Worm (Caenorhabditis elegans) whole organism, L2 larva: ENCODE data around the gene F17C8.7.

Experiments
- C34F6.9 ChIP-seq: fragments of 150-350 bp; optimal IDR thresholded peaks from 2 replicates; lab custom pipeline; 2014; ENCODE audit warnings: missing biosample characterization, missing genetic modification characterization
- F13H6.1 ChIP-seq: sonication (generic microtip); optimal IDR thresholded peaks from 2 replicates; lab custom pipeline; 2016; ENCODE audit warnings: missing genetic modification characterization, missing compliant biosample characterization
- Y55F3AM.14 ChIP-seq: fragments of 200-800 bp; sonication (Bioruptor generic); optimal IDR thresholded peaks from 2 replicates; lab custom pipeline; 2018; ENCODE audit warnings: mild to moderate bottlenecking, missing genetic modification characterization, missing compliant biosample characterization
- alr-1 ChIP-seq: fragments of 150-350 bp; optimal IDR thresholded peaks from 2 replicates; lab custom pipeline; 2014; ENCODE audit warnings: missing biosample characterization, missing genetic modification characterization
- aly-2 ChIP-seq: fragments of 150-350 bp; optimal IDR thresholded peaks from 2 replicates; lab custom pipeline; 2014; ENCODE audit warnings: missing biosample characterization, missing genetic modification characterization
- ama-1 ChIP-seq: fragments of 150-350 bp; optimal IDR thresholded peaks from 2 replicates; lab custom pipeline; 2018; ENCODE audit warnings: inconsistent platforms
- ceh-16 ChIP-seq: fragments of 150-350 bp; optimal IDR thresholded peaks from 2 replicates; lab custom pipeline; 2014; ENCODE audit warnings: missing biosample characterization, missing genetic modification characterization
- ceh-82 ChIP-seq: fragments of 150-350 bp; optimal IDR thresholded peaks from 2 replicates; lab custom pipeline; 2014; ENCODE audit warnings: missing biosample characterization, missing genetic modification characterization
- crh-2 ChIP-seq: sonication (generic microtip); optimal IDR thresholded peaks from 2 replicates; lab custom pipeline; 2017; ENCODE audit warnings: missing biosample characterization, missing genetic modification characterization
- egl-27 ChIP-seq: sonication (generic microtip); optimal IDR thresholded peaks from 3 replicates; lab custom pipeline; 2017; ENCODE audit warnings: missing biosample characterization, missing genetic modification reagents, missing genetic modification characterization
- elt-1 ChIP-seq: fragments of 150-350 bp; optimal IDR thresholded peaks from 2 replicates; lab custom pipeline; 2014; ENCODE audit warnings: missing biosample characterization, missing genetic modification characterization
- elt-3 ChIP-seq: sonication (generic microtip); optimal IDR thresholded peaks from 2 replicates; lab custom pipeline; 2017; ENCODE audit warnings: missing biosample characterization, missing genetic modification characterization
- fos-1 ChIP-seq: fragments of 150-350 bp; optimal IDR thresholded peaks from 2 replicates; lab custom pipeline; 2014; ENCODE audit warnings: missing biosample characterization, missing genetic modification characterization
- gmeb-1 ChIP-seq: fragments of 150-350 bp; optimal IDR thresholded peaks from 2 replicates; lab custom pipeline; 2014; ENCODE audit warnings: missing biosample characterization, missing genetic modification characterization
- lin-11 ChIP-seq: fragments of 150-350 bp; sonication (generic microtip); optimal IDR thresholded peaks from 2 replicates; lab custom pipeline; 2014; ENCODE audit warnings: missing biosample characterization, missing genetic modification characterization, inconsistent platforms, mixed read lengths
- lin-13 ChIP-seq: fragments of 150-350 bp; optimal IDR thresholded peaks from 2 replicates; lab custom pipeline; 2014; ENCODE audit warnings: missing biosample characterization, missing genetic modification reagents, missing genetic modification characterization
- lin-39 ChIP-seq: fragments of 150-350 bp; optimal IDR thresholded peaks from 2 replicates; lab custom pipeline; 2014; ENCODE audit warnings: missing biosample characterization, missing genetic modification reagents, missing genetic modification characterization
- lsy-2 ChIP-seq, 2 experiments: fragments of 150-350 bp in 1 of 2; sonication (generic microtip) in 1 of 2; optimal IDR thresholded peaks; 2 replicates each; lab custom pipeline; 2014 to 2017; ENCODE audit warnings: missing biosample characterization in 2 of 2, missing genetic modification characterization in 2 of 2
- mab-5 ChIP-seq: fragments of 150-350 bp; optimal IDR thresholded peaks from 2 replicates; lab custom pipeline; 2014; ENCODE audit warnings: missing biosample characterization, missing genetic modification characterization
- mbf-1 ChIP-seq: sonication (generic microtip); optimal IDR thresholded peaks from 2 replicates; lab custom pipeline; 2017; ENCODE audit warnings: missing biosample characterization, missing genetic modification characterization
- mdl-1 ChIP-seq, 2 experiments: fragments of 150-350 bp in 1 of 2; sonication (generic microtip) in 1 of 2; optimal IDR thresholded peaks; 2 replicates each; lab custom pipeline; 2017; ENCODE audit warnings: missing biosample characterization in 2 of 2, missing genetic modification characterization in 2 of 2
- nhr-11 ChIP-seq: fragments of 150-350 bp; optimal IDR thresholded peaks from 2 replicates; lab custom pipeline; 2014; ENCODE audit warnings: missing biosample characterization, missing genetic modification characterization
- nhr-12 ChIP-seq: fragments of 150-350 bp; optimal IDR thresholded peaks from 2 replicates; lab custom pipeline; 2014; ENCODE audit warnings: missing biosample characterization, missing genetic modification characterization
- nhr-129 ChIP-seq: fragments of 150-350 bp; optimal IDR thresholded peaks from 2 replicates; lab custom pipeline; 2014; ENCODE audit warnings: missing biosample characterization, missing genetic modification characterization
- nhr-21 ChIP-seq: fragments of 150-350 bp; optimal IDR thresholded peaks from 2 replicates; lab custom pipeline; 2014; ENCODE audit warnings: missing biosample characterization, missing genetic modification characterization
- nhr-23 ChIP-seq: fragments of 150-350 bp; optimal IDR thresholded peaks from 2 replicates; lab custom pipeline; 2014; ENCODE audit warnings: missing biosample characterization, missing genetic modification reagents, missing genetic modification characterization
- nhr-237 ChIP-seq: fragments of 150-350 bp; optimal IDR thresholded peaks from 2 replicates; lab custom pipeline; 2014; ENCODE audit warnings: missing biosample characterization, missing genetic modification characterization
- nhr-25 ChIP-seq: fragments of 150-350 bp; sonication (generic microtip); optimal IDR thresholded peaks from 3 replicates; lab custom pipeline; 2014; ENCODE audit warnings: missing biosample characterization, missing genetic modification characterization
- nhr-77 ChIP-seq: fragments of 150-350 bp; optimal IDR thresholded peaks from 2 replicates; lab custom pipeline; 2014; ENCODE audit warnings: missing biosample characterization, missing genetic modification characterization
- peb-1 ChIP-seq: fragments of 150-350 bp; optimal IDR thresholded peaks from 2 replicates; lab custom pipeline; 2014; ENCODE audit warnings: missing biosample characterization, missing genetic modification characterization
- sem-4 ChIP-seq: fragments of 150-350 bp; optimal IDR thresholded peaks from 2 replicates; lab custom pipeline; 2014; ENCODE audit warnings: missing biosample characterization, missing genetic modification reagents, missing genetic modification characterization
- skn-1 ChIP-seq: sonication (generic microtip); optimal IDR thresholded peaks from 2 replicates; lab custom pipeline; 2017; ENCODE audit warnings: missing biosample characterization, missing genetic modification characterization
- sma-9 ChIP-seq, 2 experiments: fragments of 150-350 bp in 1 of 2; sonication (generic microtip) in 1 of 2; optimal IDR thresholded peaks; 2 replicates each; lab custom pipeline; 2014 to 2016; ENCODE audit warnings: missing genetic modification characterization in 2 of 2, mild to moderate bottlenecking in 1 of 2, missing biosample characterization in 1 of 2, missing compliant biosample characterization in 1 of 2, missing genetic modification reagents in 1 of 2, moderate library complexity in 1 of 2
- unc-39 ChIP-seq: fragments of 150-350 bp; optimal IDR thresholded peaks from 2 replicates; lab custom pipeline; 2014; ENCODE audit warnings: missing biosample characterization, missing genetic modification characterization
- unc-55 ChIP-seq: fragments of 150-350 bp; sonication (generic microtip); optimal IDR thresholded peaks from 3 replicates; lab custom pipeline; 2014; ENCODE audit warnings: missing biosample characterization, missing genetic modification reagents, missing genetic modification characterization
- unc-62 ChIP-seq: fragments of 150-350 bp; optimal IDR thresholded peaks from 2 replicates; lab custom pipeline; 2014; ENCODE audit warnings: missing biosample characterization, missing genetic modification reagents, missing genetic modification characterization
- zag-1 ChIP-seq: fragments of 150-350 bp; optimal IDR thresholded peaks from 2 replicates; lab custom pipeline; 2014; ENCODE audit warnings: missing biosample characterization, missing genetic modification characterization
- ztf-1 ChIP-seq: fragments of 200-800 bp; sonication (Bioruptor generic); conservative IDR thresholded peaks from 2 replicates; pipeline ENCODE4 v1.3.6; 2022; ENCODE audit warnings: missing genetic modification characterization, missing compliant biosample characterization
- ztf-4 ChIP-seq: fragments of 150-350 bp; optimal IDR thresholded peaks from 2 replicates; lab custom pipeline; 2014; ENCODE audit warnings: missing biosample characterization, missing genetic modification characterization

Gene F17C8.7

DNA sequence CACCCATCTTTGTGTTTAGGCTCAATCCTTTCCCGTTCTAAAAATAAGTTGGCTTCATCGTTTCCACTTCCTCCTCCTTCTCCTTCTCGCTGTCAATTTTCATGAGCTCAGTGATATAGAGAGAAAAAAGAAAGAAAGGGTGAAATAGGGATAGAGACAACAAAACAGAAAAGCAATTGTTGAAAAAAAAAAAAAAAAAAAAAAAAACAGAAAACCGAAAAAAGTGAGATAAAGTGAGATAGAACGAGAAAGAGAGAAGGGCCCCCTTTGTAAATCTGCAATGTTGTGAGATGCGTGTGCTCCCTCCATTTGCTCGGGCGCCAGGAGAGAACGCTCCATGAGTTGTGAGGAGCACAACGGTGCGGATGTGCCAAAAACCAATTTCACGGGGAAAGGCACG lies 11.6 kb upstream of the F17C8.7 start:
- TF ChIP-seq skn-1 (tag; lab: Kevin White, UChicago): no peak
- no peak for TF ChIP-seq crh-2
- TF ChIP-seq nhr-12 (tag; lab: Kevin White, UChicago): no peak
- peak; percentile 54 for TF ChIP-seq unc-55 (GFP tag; lab: Kevin White, UChicago)
- TF ChIP-seq mdl-1 (tag; optimal IDR thresholded peaks at IDR 0.05; lab: Kevin White, UChicago): no peak
- no peak for TF ChIP-seq elt-3 (tag; lab: Kevin White, UChicago)
- peak in 1 of 2 experiments; percentile 35 for TF ChIP-seq lsy-2 (tag; optimal IDR thresholded peaks at IDR 0.05; lab: Kevin White, UChicago)
- TF ChIP-seq sma-9 (GFP tag; optimal IDR thresholded peaks at IDR 0.05; lab: Kevin White, UChicago): peak; percentile 26
- no peak for TF ChIP-seq sma-9 (tag; optimal IDR thresholded peaks at IDR 0.05; lab: Kevin White, UChicago)
- TF ChIP-seq fos-1 (tag; lab: Kevin White, UChicago): no peak
- peak; percentile 29 for TF ChIP-seq F13H6.1 (tag; lab: Kevin White, UChicago)
- no peak for TF ChIP-seq nhr-25 (tag; lab: Kevin White, UChicago)
- TF ChIP-seq ztf-4 (tag; lab: Kevin White, UChicago): no peak
- peak; percentile 77 for TF ChIP-seq C34F6.9 (tag; lab: Kevin White, UChicago)
- TF ChIP-seq, all 48 proteins: peak for 5

- no peak for TF ChIP-seq unc-62
- TF ChIP-seq mab-5 (tag; lab: Kevin White, UChicago): peak; percentile 32
- peak; percentile 56 for TF ChIP-seq sma-9 (GFP tag; optimal IDR thresholded peaks at IDR 0.05; lab: Kevin White, UChicago)
- TF ChIP-seq sma-9 (tag; optimal IDR thresholded peaks at IDR 0.05; lab: Kevin White, UChicago): no peak
- TF ChIP-seq elt-3 (tag; lab: Kevin White, UChicago): no peak
- TF ChIP-seq F13H6.1 (tag; lab: Kevin White, UChicago): peak; percentile 73
- no peak for TF ChIP-seq egl-27 (tag; lab: Kevin White, UChicago)
- peak in 1 of 2 experiments; percentile 56 for TF ChIP-seq lsy-2 (tag; optimal IDR thresholded peaks at IDR 0.05; lab: Kevin White, UChicago)
- no peak for TF ChIP-seq nhr-25 (tag; lab: Kevin White, UChicago)
- no peak for TF ChIP-seq peb-1 (tag; lab: Kevin White, UChicago)
- peak; percentile 15 for TF ChIP-seq nhr-129
- peak; percentile 47 for TF ChIP-seq C34F6.9 (tag; lab: Kevin White, UChicago)
- TF ChIP-seq lin-39 (tag; lab: Kevin White, UChicago): no peak
- TF ChIP-seq unc-39 (tag; lab: Kevin White, UChicago): no peak
- TF ChIP-seq mdl-1 (tag; optimal IDR thresholded peaks at IDR 0.05; lab: Kevin White, UChicago): no peak
Measured at ce11 chrIII:4731295-4731988, 4.1 kb upstream of the F17C8.7 start, which contains the start of gene F17C8.3. TSS of gene F17C8.3 (plus strand) at chrIII:4731938.

DNA sequence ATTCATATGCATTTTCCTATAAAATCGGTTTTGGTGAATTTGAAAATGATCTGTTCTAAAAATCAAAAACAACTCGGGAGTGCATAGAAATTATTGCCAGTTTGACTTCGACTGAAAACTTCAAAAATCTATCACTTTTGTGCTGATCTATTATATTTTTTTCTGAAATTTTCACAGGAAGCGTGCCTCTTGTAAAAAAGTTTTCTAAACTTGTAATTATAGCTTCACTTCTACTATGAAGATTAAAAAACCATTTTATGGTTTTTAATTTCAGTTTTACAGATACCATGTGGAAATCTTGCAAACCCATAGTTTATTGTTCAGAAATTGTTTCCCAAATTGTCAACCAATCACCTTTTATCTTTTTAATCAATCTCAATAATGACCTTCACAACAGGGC lies 1.5 kb upstream of the F17C8.7 start, which contains the start of gene F17C8.9:
Gene F17C8.9, plus strand, starts transcription at position 301 of the 400 bp plus-strand sequence.
- TF ChIP-seq ztf-1 (GFP tag; lab: Robert Waterston, UW): no peak
- TF ChIP-seq mdl-1 (tag; optimal IDR thresholded peaks at IDR 0.05; lab: Kevin White, UChicago): no peak
- no peak for TF ChIP-seq gmeb-1
- no peak for TF ChIP-seq nhr-129
- no peak for TF ChIP-seq alr-1 (tag; lab: Kevin White, UChicago)
- TF ChIP-seq lin-11 (tag; lab: Kevin White, UChicago): no peak
- TF ChIP-seq unc-39 (tag; lab: Kevin White, UChicago): no peak
- no peak for TF ChIP-seq elt-1

DNA sequence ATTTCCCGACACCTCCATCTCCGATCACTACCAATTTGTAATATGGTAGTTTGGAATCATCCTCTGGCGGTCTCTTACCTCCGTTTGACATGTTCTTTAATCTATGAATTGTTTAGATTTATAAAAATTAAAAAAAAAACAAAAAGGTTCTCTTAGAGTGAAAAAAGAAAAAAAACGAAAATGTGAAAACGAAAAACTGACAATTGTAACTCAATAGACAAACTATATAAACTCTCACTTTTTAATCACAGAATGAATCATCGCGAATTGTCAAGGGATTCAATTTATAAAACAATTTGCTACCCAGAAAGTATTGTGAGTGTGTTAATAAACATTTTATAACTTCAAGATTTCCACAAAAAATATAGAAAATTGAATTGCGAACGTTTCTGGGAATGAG lies 4.4 kb downstream of the F17C8.7 start, which contains the start of gene ras-2:
Gene ras-2, minus strand, starts transcription at position 101 of the 400 bp plus-strand sequence.
- TF ChIP-seq lin-11 (tag; lab: Kevin White, UChicago): no peak

DNA sequence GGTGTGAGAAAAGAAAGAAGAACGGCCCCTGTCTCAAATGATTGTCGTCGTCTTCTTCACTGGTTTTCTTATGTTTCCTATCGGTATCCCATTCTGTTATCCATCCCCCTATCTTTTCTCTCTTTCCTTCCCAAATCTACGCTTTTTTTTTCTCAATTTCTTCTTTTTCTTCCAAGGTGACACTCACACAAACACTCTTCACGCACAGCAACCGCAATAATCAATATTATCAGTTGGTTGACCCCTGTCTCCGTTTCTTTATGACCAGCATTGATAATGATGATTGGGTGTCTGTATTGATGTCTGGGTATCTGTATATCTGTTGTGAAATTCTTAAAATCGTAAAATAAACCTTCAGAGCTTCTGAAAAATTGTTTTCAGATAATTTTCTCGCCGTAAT lies 5.3 kb downstream of the F17C8.7 start:
- TF ChIP-seq egl-27 (tag; lab: Kevin White, UChicago): no peak
- TF ChIP-seq sma-9 (GFP tag; optimal IDR thresholded peaks at IDR 0.05; lab: Kevin White, UChicago): no peak
- no peak for TF ChIP-seq sma-9 (tag; optimal IDR thresholded peaks at IDR 0.05; lab: Kevin White, UChicago)
- no peak for TF ChIP-seq gmeb-1
- TF ChIP-seq ceh-16: no peak
- TF ChIP-seq lin-39 (tag; lab: Kevin White, UChicago): no peak
- TF ChIP-seq fos-1 (tag; lab: Kevin White, UChicago): peak; percentile 78
- no peak for TF ChIP-seq elt-1
- no peak for TF ChIP-seq sem-4 (tag; lab: Kevin White, UChicago)
- TF ChIP-seq ama-1: no peak
- TF ChIP-seq alr-1 (tag; lab: Kevin White, UChicago): no peak
- TF ChIP-seq aly-2 (tag; lab: Kevin White, UChicago): no peak
- no peak for TF ChIP-seq nhr-11 (tag; lab: Kevin White, UChicago)
- TF ChIP-seq lin-13: no peak
- TF ChIP-seq nhr-23 (tag; lab: Kevin White, UChicago): no peak
- no peak for TF ChIP-seq C34F6.9 (tag; lab: Kevin White, UChicago)
- TF ChIP-seq lsy-2 (tag; optimal IDR thresholded peaks at IDR 0.05; lab: Kevin White, UChicago): peak in 1 of 2 experiments; percentile 28
- no peak for TF ChIP-seq ceh-82 (tag; lab: Kevin White, UChicago)
- no peak for TF ChIP-seq nhr-25 (tag; lab: Kevin White, UChicago)
- TF ChIP-seq elt-3 (tag; lab: Kevin White, UChicago): no peak
- no peak for TF ChIP-seq nhr-12 (tag; lab: Kevin White, UChicago)
- no peak for TF ChIP-seq nhr-237 (tag; lab: Kevin White, UChicago)
- peak; percentile 27 for TF ChIP-seq nhr-129
- no peak for TF ChIP-seq nhr-77 (tag; lab: Kevin White, UChicago)
- no peak for TF ChIP-seq unc-62
- no peak for TF ChIP-seq nhr-21 (tag; lab: Kevin White, UChicago)
- no peak for TF ChIP-seq ztf-4 (tag; lab: Kevin White, UChicago)
- TF ChIP-seq Y55F3AM.14 (GFP tag; lab: Kevin White, UChicago): no peak
- no peak for TF ChIP-seq mbf-1
- peak; percentile 29 for TF ChIP-seq crh-2
- TF ChIP-seq zag-1 (tag; lab: Kevin White, UChicago): no peak
- TF ChIP-seq unc-39 (tag; lab: Kevin White, UChicago): no peak
